Fruit fly (Drosophila melanogaster) whole organism, embryonic: ENCODE measurements around the gene Npc2g.

Source experiments
- Aef1 ChIP-seq: fragments of 200-800 bp; sonication (Bioruptor generic); IDR thresholded peaks from 3 replicates; pipeline ENCODE4 v1.3.6; 2022; ENCODE audit warnings: missing biosample characterization, missing genetic modification characterization
- CG12236 ChIP-seq: fragments of 200-800 bp; sonication (Bioruptor generic); optimal IDR thresholded peaks from 2 replicates; lab custom pipeline; 2016; ENCODE audit warnings: missing biosample characterization, missing genetic modification characterization
- CG12769 ChIP-seq: fragments of 200-800 bp; sonication (Bioruptor generic); optimal IDR thresholded peaks from 2 replicates; lab custom pipeline; 2019; ENCODE audit warnings: missing biosample characterization, mild to moderate bottlenecking, missing genetic modification characterization, moderate library complexity
- CG1647 ChIP-seq: fragments of 200-800 bp; sonication (Bioruptor generic); optimal IDR thresholded peaks from 3 replicates; lab custom pipeline; 2016; ENCODE audit warnings: missing biosample characterization, missing genetic modification characterization
- CG17328 ChIP-seq: fragments of 200-800 bp; sonication (Bioruptor generic); IDR thresholded peaks from 2 replicates; pipeline ENCODE4 v1.3.6; 2022; ENCODE audit warnings: missing biosample characterization, missing genetic modification characterization
- CG17568 ChIP-seq: fragments of 200-800 bp; sonication (Bioruptor generic); optimal IDR thresholded peaks from 2 replicates; lab custom pipeline; 2018; ENCODE audit warnings: missing biosample characterization, mild to moderate bottlenecking, missing genetic modification characterization, moderate library complexity
- CG18262 ChIP-seq: fragments of 200-800 bp; optimal IDR thresholded peaks from 3 replicates; lab custom pipeline; 2019; ENCODE audit warnings: missing biosample characterization, mild to moderate bottlenecking, missing genetic modification characterization, moderate library complexity
- CG2199 ChIP-seq: fragments of 200-800 bp; sonication (Bioruptor generic); IDR thresholded peaks from 3 replicates; pipeline ENCODE4 v1.3.6; 2022; ENCODE audit warnings: missing biosample characterization, missing genetic modification characterization
- CG2202 ChIP-seq: fragments of 200-800 bp; sonication (Bioruptor generic); optimal IDR thresholded peaks from 2 replicates; lab custom pipeline; 2018; ENCODE audit warnings: missing biosample characterization, mild to moderate bottlenecking, missing genetic modification characterization
- CG2712 ChIP-seq: fragments of 200-800 bp; optimal IDR thresholded peaks from 3 replicates; lab custom pipeline; 2019; ENCODE audit warnings: missing biosample characterization, mild to moderate bottlenecking, missing genetic modification characterization, moderate library complexity
- CG2875 ChIP-seq: fragments of 200-800 bp; sonication (Bioruptor generic); optimal IDR thresholded peaks from 2 replicates; lab custom pipeline; 2017; ENCODE audit warnings: missing biosample characterization, mild to moderate bottlenecking, missing genetic modification characterization, missing genetic modification reagents
- CG30431 ChIP-seq: fragments of 200-800 bp; sonication (Bioruptor generic); optimal IDR thresholded peaks from 2 replicates; lab custom pipeline; 2017; ENCODE audit warnings: missing biosample characterization, missing genetic modification characterization
- CG31365 ChIP-seq: fragments of 200-800 bp; sonication (Bioruptor generic); optimal IDR thresholded peaks from 2 replicates; lab custom pipeline; 2018; ENCODE audit warnings: missing biosample characterization, mild to moderate bottlenecking, missing genetic modification characterization
- CG34422 ChIP-seq: fragments of 200-800 bp; sonication (Bioruptor generic); IDR thresholded peaks from 3 replicates; pipeline ENCODE4 v1.3.6; 2022; ENCODE audit warnings: missing biosample characterization, missing genetic modification characterization
- CG5245 ChIP-seq: fragments of 200-800 bp; sonication (Bioruptor generic); optimal IDR thresholded peaks from 3 replicates; lab custom pipeline; 2016; ENCODE audit warnings: missing biosample characterization, missing genetic modification characterization
- CG5953 ChIP-seq: fragments of 200-800 bp; sonication (Bioruptor generic); IDR thresholded peaks from 2 replicates; pipeline ENCODE4 v1.3.6; 2022; ENCODE audit warnings: missing biosample characterization, missing genetic modification characterization
- CG7556 ChIP-seq: fragments of 200-800 bp; sonication (Bioruptor generic); optimal IDR thresholded peaks from 2 replicates; lab custom pipeline; 2017; ENCODE audit warnings: missing biosample characterization, mild to moderate bottlenecking, missing genetic modification characterization
- CG7786 ChIP-seq: fragments of 200-800 bp; sonication (Bioruptor generic); optimal IDR thresholded peaks from 2 replicates; lab custom pipeline; 2016; ENCODE audit warnings: missing biosample characterization, missing genetic modification characterization
- Dp ChIP-seq: fragments of 200-800 bp; sonication (Bioruptor generic); optimal IDR thresholded peaks from 2 replicates; lab custom pipeline; 2018; ENCODE audit warnings: missing biosample characterization, mild to moderate bottlenecking, missing genetic modification characterization, moderate library complexity
- E2f2 ChIP-seq: fragments of 200-800 bp; sonication (Bioruptor generic); IDR thresholded peaks from 2 replicates; pipeline ENCODE4 v1.3.6; 2022; ENCODE audit warnings: missing biosample characterization, missing genetic modification characterization
- Gsc ChIP-seq: fragments of 200-800 bp; sonication (Bioruptor generic); IDR thresholded peaks from 2 replicates; pipeline ENCODE4 v1.3.6; 2022; ENCODE audit warnings: missing biosample characterization, missing genetic modification characterization
- HLHmδ ChIP-seq: fragments of 200-800 bp; sonication (Bioruptor generic); optimal IDR thresholded peaks from 2 replicates; lab custom pipeline; 2018; ENCODE audit warnings: missing biosample characterization, mild to moderate bottlenecking, missing genetic modification characterization, moderate library complexity
- HmgD ChIP-seq: fragments of 200-800 bp; sonication (Bioruptor generic); optimal IDR thresholded peaks from 3 replicates; lab custom pipeline; 2016; ENCODE audit warnings: missing biosample characterization, missing genetic modification characterization
- Hr78 ChIP-seq, 2 experiments: fragments of 200-800 bp in 1 of 2; fragments of >200 bp in 1 of 2; sonication (Bioruptor generic) in 1 of 2; optimal IDR thresholded peaks; 2 replicates each; lab custom pipeline; 2017 to 2019; ENCODE audit warnings: missing biosample characterization in 2 of 2, missing genetic modification characterization in 2 of 2, mild to moderate bottlenecking in 1 of 2, moderate library complexity in 1 of 2
- Mad ChIP-seq: fragments of 200-800 bp; sonication (Bioruptor generic); optimal IDR thresholded peaks from 2 replicates; lab custom pipeline; 2016; ENCODE audit warnings: missing biosample characterization, missing genetic modification characterization
- Mes4 ChIP-seq: fragments of 200-800 bp; sonication (Bioruptor generic); optimal IDR thresholded peaks from 2 replicates; lab custom pipeline; 2016; ENCODE audit warnings: missing biosample characterization, missing genetic modification characterization
- az2 ChIP-seq: fragments of 200-800 bp; sonication (Bioruptor generic); optimal IDR thresholded peaks from 3 replicates; lab custom pipeline; 2016; ENCODE audit warnings: missing biosample characterization, missing genetic modification characterization
- cg ChIP-seq: fragments of 200-800 bp; sonication (Bioruptor generic); optimal IDR thresholded peaks from 3 replicates; lab custom pipeline; 2019; ENCODE audit warnings: missing biosample characterization, mild to moderate bottlenecking, missing genetic modification characterization, moderate library complexity
- dm ChIP-seq: fragments of 200-800 bp; sonication (Bioruptor generic); optimal IDR thresholded peaks from 3 replicates; lab custom pipeline; 2016; ENCODE audit warnings: missing biosample characterization, missing genetic modification characterization
- ems ChIP-seq: fragments of 200-800 bp; sonication (Bioruptor generic); optimal IDR thresholded peaks from 3 replicates; lab custom pipeline; 2016; ENCODE audit warnings: missing biosample characterization, missing genetic modification characterization
- fd3F ChIP-seq: fragments of 200-800 bp; sonication (Bioruptor generic); optimal IDR thresholded peaks from 2 replicates; lab custom pipeline; 2018; ENCODE audit warnings: missing biosample characterization, mild to moderate bottlenecking, missing genetic modification characterization, moderate library complexity
- fu2 ChIP-seq: fragments of 200-800 bp; sonication (Bioruptor generic); optimal IDR thresholded peaks from 2 replicates; lab custom pipeline; 2016; ENCODE audit warnings: missing biosample characterization, missing genetic modification characterization
- gce ChIP-seq: fragments of 200-800 bp; sonication (Bioruptor generic); IDR thresholded peaks from 3 replicates; pipeline ENCODE4 v1.3.6; 2022; ENCODE audit warnings: missing biosample characterization, missing genetic modification characterization
- gcm2 ChIP-seq: fragments of 200-800 bp; sonication (Bioruptor generic); optimal IDR thresholded peaks from 2 replicates; lab custom pipeline; 2016; ENCODE audit warnings: missing biosample characterization, missing genetic modification characterization
- lov ChIP-seq, 2 experiments: fragments of 200-800 bp in 1 of 2; fragments of >200 bp in 1 of 2; sonication (Bioruptor generic) in 1 of 2; IDR thresholded peaks in 1 of 2; optimal IDR thresholded peaks in 1 of 2; 2 replicates in 1 of 2; 3 replicates in 1 of 2; pipeline versions ENCODE4 v1.3.6 to Lab custom; 2017 to 2022; ENCODE audit warnings: missing biosample characterization in 1 of 2, missing genetic modification characterization in 1 of 2
- mld ChIP-seq: fragments of 200-800 bp; sonication (Bioruptor generic); IDR thresholded peaks from 3 replicates; pipeline ENCODE4 v1.3.6; 2022; ENCODE audit warnings: missing biosample characterization, missing genetic modification characterization; ENCODE audit not compliant: partially characterized antibody
- nau ChIP-seq: fragments of 200-800 bp; sonication (Bioruptor generic); optimal IDR thresholded peaks from 3 replicates; lab custom pipeline; 2017; ENCODE audit warnings: missing biosample characterization, mild to moderate bottlenecking, missing genetic modification characterization, missing genetic modification reagents
- nerfin-1 ChIP-seq: fragments of 200-800 bp; sonication (Bioruptor generic); optimal IDR thresholded peaks from 3 replicates; lab custom pipeline; 2019; ENCODE audit warnings: missing biosample characterization, mild to moderate bottlenecking, missing genetic modification characterization, moderate library complexity
- pfk ChIP-seq: fragments of 200-800 bp; sonication (Bioruptor generic); optimal IDR thresholded peaks from 2 replicates; lab custom pipeline; 2018; ENCODE audit warnings: missing biosample characterization, mild to moderate bottlenecking, missing genetic modification characterization, moderate library complexity
- prd ChIP-seq, 3 experiments: fragments of >200 bp in 2 of 3; fragments of 200-800 bp in 1 of 3; sonication (Bioruptor generic) in 1 of 3; optimal IDR thresholded peaks in 2 of 3; IDR thresholded peaks in 1 of 3; 2 replicates in 2 of 3; 3 replicates in 1 of 3; pipeline versions ENCODE4 v1.3.6 to Lab custom; 2017 to 2022; ENCODE audit warnings: missing biosample characterization in 1 of 3, missing genetic modification characterization in 1 of 3
- row ChIP-seq: fragments of 200-800 bp; sonication (Bioruptor generic); IDR thresholded peaks from 3 replicates; pipeline ENCODE4 v1.3.6; 2022; ENCODE audit warnings: missing biosample characterization, missing genetic modification characterization
- tgo ChIP-seq: fragments of 200-800 bp; sonication (Bioruptor generic); IDR thresholded peaks from 3 replicates; pipeline ENCODE4 v1.3.6; 2022; ENCODE audit warnings: missing biosample characterization, missing genetic modification characterization
- twi ChIP-seq: fragments of 200-800 bp; optimal IDR thresholded peaks from 2 replicates; lab custom pipeline; 2019; ENCODE audit warnings: missing biosample characterization, mild to moderate bottlenecking, missing genetic modification characterization, moderate library complexity
- vfl ChIP-seq: fragments of 200-800 bp; sonication (Bioruptor generic); optimal IDR thresholded peaks from 2 replicates; lab custom pipeline; 2016; ENCODE audit warnings: missing biosample characterization, missing genetic modification characterization
- zen2 ChIP-seq: fragments of 200-800 bp; sonication (Bioruptor generic); IDR thresholded peaks from 3 replicates; pipeline ENCODE4 v1.3.6; 2022; ENCODE audit warnings: missing biosample characterization, missing genetic modification characterization; ENCODE audit not compliant: partially characterized antibody
- zf30C ChIP-seq: fragments of 200-800 bp; sonication (Bioruptor generic); optimal IDR thresholded peaks from 3 replicates; lab custom pipeline; 2018; ENCODE audit warnings: missing biosample characterization, mild to moderate bottlenecking, missing genetic modification characterization

Npc2g gene

dm6 chr3R:30770069-30770633 lies 25.1 kb upstream of the Npc2g start (continued):
- TF ChIP-seq CG2199 (GFP tag; lab: Robert Waterston, UW), result no peak
- peak; percentile 50; the same call in 1 of the 3 replicates for TF ChIP-seq row (GFP tag; lab: Robert Waterston, UW)
- no peak for TF ChIP-seq Hr78 (GFP tag; optimal IDR thresholded peaks at IDR 0.05; lab: Kevin White, UChicago)
- no peak for TF ChIP-seq lov (optimal IDR thresholded peaks at IDR 0.05; lab: Kevin White, UChicago)
- TF ChIP-seq lov (GFP tag; IDR thresholded peaks at IDR 0.05; lab: Robert Waterston, UW), result 0 out of 3 replicates have a peak, but pooled peaks have one; percentile 25
- no peak for TF ChIP-seq pfk
- no peak for TF ChIP-seq Mes4 (GFP tag; lab: Kevin White, UChicago)
- no peak for TF ChIP-seq Dp (GFP tag; lab: Kevin White, UChicago)
- peak; percentile 27 for TF ChIP-seq dm
- no peak for TF ChIP-seq tgo (GFP tag; lab: Robert Waterston, UW)
- TF ChIP-seq HLHmδ (GFP tag; lab: Kevin White, UChicago), result no peak
- no peak for TF ChIP-seq Mad (GFP tag; lab: Kevin White, UChicago)
- TF ChIP-seq CG30431 (GFP tag; lab: Kevin White, UChicago), result peak; percentile 1
- peak; percentile 93 for TF ChIP-seq zf30C (GFP tag; lab: Kevin White, UChicago)
- no peak for TF ChIP-seq prd (optimal IDR thresholded peaks at IDR 0.05; lab: Kevin White, UChicago)
- peak; percentile 48; the same call in 2 of the 3 replicates for TF ChIP-seq prd (GFP tag; IDR thresholded peaks at IDR 0.05; lab: Robert Waterston, UW)
- no peak for TF ChIP-seq CG2875
- no peak for TF ChIP-seq az2
- TF ChIP-seq fu2 (GFP tag; lab: Kevin White, UChicago), result no peak
- TF ChIP-seq CG17568 (GFP tag; lab: Kevin White, UChicago), result no peak
- TF ChIP-seq mld (GFP tag; lab: Robert Waterston, UW), result no peak
- TF ChIP-seq CG12236 (GFP tag; lab: Kevin White, UChicago), result no peak

DNA sequence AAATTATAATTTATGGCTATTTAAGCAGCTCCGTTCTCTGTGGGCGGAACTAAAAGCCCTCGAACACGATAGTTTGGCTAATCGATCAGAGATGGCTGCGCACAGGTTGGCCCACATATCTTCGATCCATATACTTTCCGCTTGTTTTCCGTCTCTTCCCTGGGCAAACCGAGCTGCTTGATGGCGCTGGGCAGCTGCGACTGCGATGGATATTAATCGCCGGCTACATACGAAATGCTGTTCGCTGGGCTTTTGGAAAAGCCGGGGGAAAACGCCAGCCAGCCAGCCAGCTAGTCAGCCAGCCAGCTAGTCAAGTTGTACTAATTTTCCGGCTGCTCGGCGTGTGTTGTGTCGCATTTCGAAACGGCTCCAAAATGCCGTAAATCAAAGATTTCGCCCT lies 22.5 kb upstream of the Npc2g start:
- TF ChIP-seq CG7786 (no peak), az2 (no peak), Aef1 (GFP tag; lab: Robert Waterston, UW) (no peak), CG12769 (tag; lab: Kevin White, UChicago) (peak; percentile 59), CG34422 (GFP tag; lab: Robert Waterston, UW) (no peak), nerfin-1 (no peak), CG31365 (tag; lab: Kevin White, UChicago) (no peak), HmgD (GFP tag; lab: Kevin White, UChicago) (no peak), Gsc (GFP tag; lab: Robert Waterston, UW) (no peak), nau (peak; percentile 93)

dm6 chr3R:30766922-30767504 lies 21.9 kb upstream of the Npc2g start:
- TF ChIP-seq CG7556 (GFP tag; lab: Kevin White, UChicago) (no peak), CG1647 (GFP tag; lab: Kevin White, UChicago) (no peak), CG18262 (tag; lab: Kevin White, UChicago) (peak; percentile 15), cg (GFP tag; lab: Kevin White, UChicago) (peak; percentile 25), pfk (no peak), ems (GFP tag; lab: Kevin White, UChicago) (no peak), CG5245 (GFP tag; lab: Kevin White, UChicago) (no peak), dm (no peak), Mes4 (GFP tag; lab: Kevin White, UChicago) (no peak), lov (optimal IDR thresholded peaks at IDR 0.05; lab: Kevin White, UChicago) (no peak), lov (GFP tag; IDR thresholded peaks at IDR 0.05; lab: Robert Waterston, UW) (no peak), vfl (GFP tag; lab: Kevin White, UChicago) (no peak), CG5953 (GFP tag; lab: Robert Waterston, UW) (no peak), twi (tag; lab: Kevin White, UChicago) (no peak), E2f2 (GFP tag; lab: Robert Waterston, UW) (no peak), CG17328 (GFP tag; lab: Robert Waterston, UW) (no peak), gcm2 (GFP tag; lab: Kevin White, UChicago) (no peak), CG2712 (no peak), gce (GFP tag; lab: Robert Waterston, UW) (no peak), fd3F (GFP tag; lab: Kevin White, UChicago) (no peak), zen2 (GFP tag; lab: Robert Waterston, UW) (no peak), CG2202 (tag; lab: Kevin White, UChicago) (peak; percentile 55), CG7786 (peak; percentile 18)
